Fruit fly (Drosophila melanogaster) whole organism, embryonic: ENCODE results near the gene dod.

Source experiments
- Adf1 ChIP-seq: fragments of 200-800 bp; sonication (Bioruptor generic); IDR thresholded peaks from 2 replicates; pipeline ENCODE4 v1.3.6; 2022; ENCODE audit warnings: missing biosample characterization, missing genetic modification characterization
- B-H1 ChIP-seq: fragments of 200-800 bp; sonication (Bioruptor generic); IDR thresholded peaks from 3 replicates; pipeline ENCODE4 v1.3.6; 2022; ENCODE audit warnings: missing biosample characterization, missing genetic modification characterization
- BEAF-32 ChIP-seq: fragments of 200-800 bp; sonication (Bioruptor generic); optimal IDR thresholded peaks from 3 replicates; lab custom pipeline; 2017; ENCODE audit warnings: missing biosample characterization, missing genetic modification characterization, mild to moderate bottlenecking, moderate library complexity, missing genetic modification reagents
- CG1024 ChIP-seq: fragments of 200-800 bp; sonication (Bioruptor generic); IDR thresholded peaks from 2 replicates; pipeline ENCODE4 v1.3.6; 2022; ENCODE audit warnings: missing biosample characterization, missing genetic modification characterization
- CG10267 ChIP-seq: fragments of 200-800 bp; sonication (Bioruptor generic); optimal IDR thresholded peaks from 2 replicates; lab custom pipeline; 2018; ENCODE audit warnings: missing biosample characterization, mild to moderate bottlenecking, missing genetic modification characterization, moderate library complexity
- CG10543 ChIP-seq: fragments of 200-800 bp; sonication (Bioruptor generic); optimal IDR thresholded peaks from 3 replicates; lab custom pipeline; 2017; ENCODE audit warnings: missing biosample characterization, mild to moderate bottlenecking, missing genetic modification characterization, moderate library complexity
- CG11560 ChIP-seq: fragments of 200-800 bp; sonication (Bioruptor generic); IDR thresholded peaks from 3 replicates; pipeline ENCODE4 v1.3.6; 2022; ENCODE audit warnings: missing biosample characterization, missing genetic modification characterization
- CG1647 ChIP-seq: fragments of 200-800 bp; sonication (Bioruptor generic); optimal IDR thresholded peaks from 3 replicates; lab custom pipeline; 2016; ENCODE audit warnings: missing biosample characterization, missing genetic modification characterization
- CG18599 ChIP-seq: fragments of 200-800 bp; sonication (Bioruptor generic); optimal IDR thresholded peaks from 3 replicates; lab custom pipeline; 2017; ENCODE audit warnings: missing biosample characterization, missing genetic modification characterization, mild to moderate bottlenecking, moderate library complexity, missing genetic modification reagents
- CG2199 ChIP-seq: fragments of 200-800 bp; sonication (Bioruptor generic); IDR thresholded peaks from 3 replicates; pipeline ENCODE4 v1.3.6; 2022; ENCODE audit warnings: missing biosample characterization, missing genetic modification characterization
- CG2202 ChIP-seq: fragments of 200-800 bp; sonication (Bioruptor generic); optimal IDR thresholded peaks from 2 replicates; lab custom pipeline; 2018; ENCODE audit warnings: missing biosample characterization, mild to moderate bottlenecking, missing genetic modification characterization
- CG31365 ChIP-seq: fragments of 200-800 bp; sonication (Bioruptor generic); optimal IDR thresholded peaks from 2 replicates; lab custom pipeline; 2018; ENCODE audit warnings: missing biosample characterization, mild to moderate bottlenecking, missing genetic modification characterization
- CG32532 ChIP-seq: fragments of 200-800 bp; sonication (Bioruptor generic); IDR thresholded peaks from 2 replicates; pipeline ENCODE4 v1.3.6; 2022; ENCODE audit warnings: missing biosample characterization, missing genetic modification characterization
- CG34422 ChIP-seq: fragments of 200-800 bp; sonication (Bioruptor generic); IDR thresholded peaks from 3 replicates; pipeline ENCODE4 v1.3.6; 2022; ENCODE audit warnings: missing biosample characterization, missing genetic modification characterization
- CG3995 ChIP-seq: fragments of 200-800 bp; sonication (Bioruptor generic); optimal IDR thresholded peaks from 3 replicates; lab custom pipeline; 2016; ENCODE audit warnings: missing biosample characterization, missing genetic modification characterization
- CG4360 ChIP-seq: fragments of 200-800 bp; sonication (Bioruptor generic); IDR thresholded peaks from 2 replicates; pipeline ENCODE4 v1.3.6; 2022; ENCODE audit warnings: missing biosample characterization, missing genetic modification characterization
- CG6254 ChIP-seq: fragments of 200-800 bp; sonication (Bioruptor generic); optimal IDR thresholded peaks from 3 replicates; lab custom pipeline; 2017; ENCODE audit warnings: mild to moderate bottlenecking, missing biosample characterization, missing genetic modification reagents, missing genetic modification characterization
- CG6683 ChIP-seq: fragments of 200-800 bp; sonication (Bioruptor generic); optimal IDR thresholded peaks from 2 replicates; lab custom pipeline; 2017; ENCODE audit warnings: missing biosample characterization, mild to moderate bottlenecking, missing genetic modification characterization, missing genetic modification reagents
- CG8388 ChIP-seq: fragments of 200-800 bp; sonication (Bioruptor generic); optimal IDR thresholded peaks from 2 replicates; lab custom pipeline; 2019; ENCODE audit warnings: missing biosample characterization, mild to moderate bottlenecking, missing genetic modification characterization, moderate library complexity
- CG8944 ChIP-seq: fragments of 200-800 bp; sonication (Bioruptor generic); optimal IDR thresholded peaks from 3 replicates; lab custom pipeline; 2016; ENCODE audit warnings: missing biosample characterization, missing genetic modification characterization
- CG9437 ChIP-seq: fragments of 200-800 bp; sonication (Bioruptor generic); optimal IDR thresholded peaks from 2 replicates; lab custom pipeline; 2018; ENCODE audit warnings: missing biosample characterization, mild to moderate bottlenecking, missing genetic modification characterization
- CTCF ChIP-seq: fragments of 200-800 bp; sonication (Bioruptor generic); optimal IDR thresholded peaks from 2 replicates; lab custom pipeline; 2017; ENCODE audit warnings: missing biosample characterization, mild to moderate bottlenecking, missing genetic modification characterization, moderate library complexity
- HLH4C ChIP-seq: fragments of 200-800 bp; sonication (Bioruptor generic); IDR thresholded peaks from 3 replicates; pipeline ENCODE4 v1.3.6; 2022; ENCODE audit warnings: missing biosample characterization, missing genetic modification characterization; ENCODE audit not compliant: partially characterized antibody
- Hr39 ChIP-seq: fragments of >200 bp; optimal IDR thresholded peaks from 2 replicates; lab custom pipeline; 2017
- Jarid2 ChIP-seq: fragments of 200-800 bp; sonication (Bioruptor generic); optimal IDR thresholded peaks from 3 replicates; lab custom pipeline; 2017; ENCODE audit warnings: mild to moderate bottlenecking, missing biosample characterization, missing genetic modification reagents, missing genetic modification characterization
- MBD-R2 ChIP-seq: fragments of 200-800 bp; sonication (Bioruptor generic); IDR thresholded peaks from 2 replicates; pipeline ENCODE4 v1.3.6; 2022; ENCODE audit warnings: missing biosample characterization, missing genetic modification characterization
- Med ChIP-seq: fragments of 200-800 bp; sonication (Bioruptor generic); peaks from one replicate; lab custom pipeline; 2016; ENCODE audit warnings: missing biosample characterization, missing genetic modification characterization, mild to moderate bottlenecking, inconsistent platforms, moderate library complexity
- Sox102F ChIP-seq: fragments of 200-800 bp; sonication (Bioruptor generic); optimal IDR thresholded peaks from 2 replicates; lab custom pipeline; 2018; ENCODE audit warnings: missing biosample characterization, mild to moderate bottlenecking, missing genetic modification characterization, moderate library complexity
- Spps ChIP-seq: fragments of 200-800 bp; sonication (Bioruptor generic); optimal IDR thresholded peaks from 2 replicates; lab custom pipeline; 2018; ENCODE audit warnings: missing biosample characterization, mild to moderate bottlenecking, missing genetic modification characterization
- ac ChIP-seq: fragments of 200-800 bp; sonication (Bioruptor generic); optimal IDR thresholded peaks from 3 replicates; lab custom pipeline; 2017; ENCODE audit warnings: missing biosample characterization, mild to moderate bottlenecking, missing genetic modification characterization
- bab2 ChIP-seq: fragments of 200-800 bp; sonication (Bioruptor generic); optimal IDR thresholded peaks from 2 replicates; lab custom pipeline; 2016; ENCODE audit warnings: missing biosample characterization, missing genetic modification characterization
- chif ChIP-seq, 2 experiments: fragments of 200-800 bp; sonication (Bioruptor generic); optimal IDR thresholded peaks; 3 replicates each; lab custom pipeline; 2016; ENCODE audit warnings: missing biosample characterization in 2 of 2, missing genetic modification characterization in 2 of 2
- crp ChIP-seq, 2 experiments: fragments of 200-800 bp; sonication (Bioruptor generic); optimal IDR thresholded peaks; 2 replicates in 1 of 2; 3 replicates in 1 of 2; lab custom pipeline; 2017; ENCODE audit warnings: missing biosample characterization in 2 of 2, missing genetic modification characterization in 2 of 2, mild to moderate bottlenecking in 1 of 2, moderate library complexity in 1 of 2
- dmrt99B ChIP-seq: fragments of 200-800 bp; sonication (Bioruptor generic); optimal IDR thresholded peaks from 2 replicates; lab custom pipeline; 2018; ENCODE audit warnings: missing biosample characterization, mild to moderate bottlenecking, missing genetic modification characterization, moderate library complexity
- eve ChIP-seq, 2 experiments: fragments of >200 bp; optimal IDR thresholded peaks; 2 replicates each; lab custom pipeline; 2017; ENCODE audit warnings: missing biosample characterization in 2 of 2, missing genetic modification characterization in 2 of 2
- ftz-f1 ChIP-seq: fragments of 200-800 bp; sonication (Bioruptor generic); optimal IDR thresholded peaks from 2 replicates; lab custom pipeline; 2016; ENCODE audit warnings: missing biosample characterization, missing genetic modification characterization
- gem ChIP-seq: fragments of 200-800 bp; sonication (Bioruptor generic); optimal IDR thresholded peaks from 2 replicates; lab custom pipeline; 2019; ENCODE audit warnings: missing biosample characterization, mild to moderate bottlenecking, missing genetic modification characterization, moderate library complexity
- klu ChIP-seq: fragments of 200-800 bp; sonication (Bioruptor generic); IDR thresholded peaks from 2 replicates; pipeline ENCODE4 v1.3.6; 2022; ENCODE audit warnings: missing biosample characterization, missing genetic modification characterization
- nau ChIP-seq: fragments of 200-800 bp; sonication (Bioruptor generic); optimal IDR thresholded peaks from 3 replicates; lab custom pipeline; 2017; ENCODE audit warnings: missing biosample characterization, mild to moderate bottlenecking, missing genetic modification characterization, missing genetic modification reagents
- oc ChIP-seq: fragments of 200-800 bp; sonication (Bioruptor generic); optimal IDR thresholded peaks from 2 replicates; lab custom pipeline; 2018; ENCODE audit warnings: missing biosample characterization, mild to moderate bottlenecking, missing genetic modification characterization, moderate library complexity
- pan ChIP-seq, 4 experiments: fragments of >200 bp in 3 of 4; fragments of 200-800 bp in 1 of 4; sonication (Bioruptor generic) in 1 of 4; optimal IDR thresholded peaks in 3 of 4; IDR thresholded peaks in 1 of 4; 2 replicates each; pipeline versions ENCODE4 v1.3.6 to Lab custom; 2017 to 2022; ENCODE audit warnings: missing biosample characterization in 2 of 4, missing genetic modification characterization in 2 of 4, mixed read lengths in 1 of 4
- prd ChIP-seq, 3 experiments: fragments of >200 bp in 2 of 3; fragments of 200-800 bp in 1 of 3; sonication (Bioruptor generic) in 1 of 3; optimal IDR thresholded peaks in 2 of 3; IDR thresholded peaks in 1 of 3; 2 replicates in 2 of 3; 3 replicates in 1 of 3; pipeline versions ENCODE4 v1.3.6 to Lab custom; 2017 to 2022; ENCODE audit warnings: missing biosample characterization in 1 of 3, missing genetic modification characterization in 1 of 3
- psq ChIP-seq: fragments of 200-800 bp; sonication (Bioruptor generic); optimal IDR thresholded peaks from 2 replicates; lab custom pipeline; 2017; ENCODE audit warnings: missing biosample characterization, missing genetic modification characterization
- pzg ChIP-seq: fragments of 200-800 bp; sonication (Bioruptor generic); optimal IDR thresholded peaks from 3 replicates; lab custom pipeline; 2018; ENCODE audit warnings: missing biosample characterization, mild to moderate bottlenecking, missing genetic modification characterization, moderate library complexity
- sd ChIP-seq: fragments of 200-800 bp; sonication (Bioruptor generic); optimal IDR thresholded peaks from 3 replicates; lab custom pipeline; 2018; ENCODE audit warnings: missing biosample characterization, mild to moderate bottlenecking, missing genetic modification characterization, moderate library complexity
- stwl ChIP-seq: fragments of 200-800 bp; sonication (Bioruptor generic); optimal IDR thresholded peaks from 3 replicates; lab custom pipeline; 2018; ENCODE audit warnings: missing biosample characterization, mild to moderate bottlenecking, missing genetic modification characterization, moderate library complexity
- toy ChIP-seq: fragments of 200-800 bp; sonication (Bioruptor generic); IDR thresholded peaks from 2 replicates; pipeline ENCODE4 v1.3.6; 2022; ENCODE audit warnings: missing biosample characterization, missing genetic modification characterization
- usp ChIP-seq: fragments of >200 bp; optimal IDR thresholded peaks from 2 replicates; lab custom pipeline; 2017; ENCODE audit warnings: missing biosample characterization, missing genetic modification characterization
- wdn ChIP-seq: fragments of 200-800 bp; sonication (Bioruptor generic); IDR thresholded peaks from 2 replicates; pipeline ENCODE4 v1.3.6; 2022; ENCODE audit warnings: missing biosample characterization, missing genetic modification characterization

dod gene

dm6 chrX:21369149-21369988 lies 24.2 kb downstream of the dod start:
- TF ChIP-seq pan (optimal IDR thresholded peaks at IDR 0.05; lab: Kevin White, UChicago) (no peak), pan (GFP tag; optimal IDR thresholded peaks at IDR 0.05 in 1 of 2, IDR thresholded peaks at IDR 0.05 in 1 of 2) (no peak), bab2 (GFP tag; lab: Kevin White, UChicago) (no peak), Med (GFP tag; lab: Kevin White, UChicago) (peak; percentile 71), CG9437 (GFP tag; lab: Kevin White, UChicago) (no peak), CG3995 (GFP tag; lab: Kevin White, UChicago) (peak; percentile 81), nau (GFP tag; lab: Kevin White, UChicago) (no peak), ac (GFP tag; lab: Kevin White, UChicago) (no peak), CG32532 (GFP tag; lab: Robert Waterston, UW) (no peak), prd (optimal IDR thresholded peaks at IDR 0.05; lab: Kevin White, UChicago) (no peak), prd (GFP tag; IDR thresholded peaks at IDR 0.05; lab: Robert Waterston, UW) (no peak), Hr39 (lab: Kevin White, UChicago) (no peak), CG34422 (GFP tag; lab: Robert Waterston, UW) (no peak), CG6683 (GFP tag; lab: Kevin White, UChicago) (no peak), Sox102F (no peak), dmrt99B (tag; lab: Kevin White, UChicago) (no peak), CG18599 (GFP tag; lab: Kevin White, UChicago) (no peak), pzg (GFP tag; lab: Kevin White, UChicago) (peak; percentile 14), CG11560 (tag; lab: Robert Waterston, UW) (no peak), Jarid2 (GFP tag; lab: Kevin White, UChicago) (no peak), CTCF (GFP tag; lab: Kevin White, UChicago) (no peak), HLH4C (no peak), oc (tag; lab: Kevin White, UChicago) (no peak), crp (GFP tag; optimal IDR thresholded peaks at IDR 0.05; lab: Kevin White, UChicago) (peak in 1 of 2 experiments; percentile 74), CG10267 (tag; lab: Kevin White, UChicago) (peak; percentile 64), CG8944 (no peak), eve (GFP tag; optimal IDR thresholded peaks at IDR 0.05; lab: Kevin White, UChicago) (peak in 1 of 2 experiments; percentile 81), usp (GFP tag; lab: Kevin White, UChicago) (no peak), toy (GFP tag; lab: Robert Waterston, UW) (no peak), CG1024 (no peak), MBD-R2 (GFP tag; lab: Robert Waterston, UW) (peak; percentile 16; the same call in 1 of the 2 replicates), psq (GFP tag; lab: Kevin White, UChicago) (no peak), BEAF-32 (GFP tag; lab: Kevin White, UChicago) (peak; percentile 30), gem (tag; lab: Kevin White, UChicago) (peak; percentile 6), CG10543 (GFP tag; lab: Kevin White, UChicago) (peak; percentile 14), CG4360 (GFP tag; lab: Robert Waterston, UW) (peak; percentile 76), CG31365 (tag; lab: Kevin White, UChicago) (no peak), CG1647 (no peak), klu (GFP tag; lab: Robert Waterston, UW) (no peak), chif (GFP tag; optimal IDR thresholded peaks at IDR 0.05; lab: Kevin White, UChicago) (no peak), wdn (no peak), sd (tag; lab: Kevin White, UChicago) (peak; percentile 44), ftz-f1 (GFP tag; lab: Kevin White, UChicago) (peak; percentile 30), CG6254 (GFP tag; lab: Kevin White, UChicago) (no peak), Spps (tag; lab: Kevin White, UChicago) (no peak), CG2199 (GFP tag; lab: Robert Waterston, UW) (no peak), Adf1 (GFP tag; lab: Robert Waterston, UW) (no peak), B-H1 (GFP tag; lab: Robert Waterston, UW) (no peak), CG8388 (GFP tag; lab: Kevin White, UChicago) (no peak), CG2202 (tag; lab: Kevin White, UChicago) (no peak), stwl (tag; lab: Kevin White, UChicago) (peak; percentile 17)
